Fruit fly (Drosophila melanogaster): ENCODE measurements around the gene CG44198.

Gene CG44198

dm6 chr2L:13160227-13160626, 41.3 kb upstream of the CG44198 start, which contains the start of gene kmg:
Gene kmg, plus strand, starts transcription at chr2L:13160527.
- TF ChIP-seq Abd-B (GFP tag; optimal IDR thresholded peaks at IDR 0.05) (no peak), sage (GFP tag; optimal IDR thresholded peaks at IDR 0.05) (no peak), CG9705 (GFP tag; optimal IDR thresholded peaks at IDR 0.05) (no peak), tai (GFP tag; optimal IDR thresholded peaks at IDR 0.05) (no peak), CG32264 (GFP tag; optimal IDR thresholded peaks at IDR 0.05) (no peak), dl (GFP tag; optimal IDR thresholded peaks at IDR 0.05; ENCODE audit: insufficient read depth in 1 of 2, partially characterized antibody in 2 of 2) (no peak), HLH106 (tag; optimal IDR thresholded peaks at IDR 0.05) (no peak), h (GFP tag; optimal IDR thresholded peaks at IDR 0.05) (no peak), Dif (GFP tag; optimal IDR thresholded peaks at IDR 0.05; ENCODE audit: partially characterized antibody) (no peak), ey (GFP tag; optimal IDR thresholded peaks at IDR 0.05) (no peak), Hr78 (GFP tag; optimal IDR thresholded peaks at IDR 0.05) (no peak), brk (GFP tag; optimal IDR thresholded peaks at IDR 0.05) (no peak), dsf (GFP tag; optimal IDR thresholded peaks at IDR 0.05; ENCODE audit: borderline replicate concordance) (no peak), Sp1 (GFP tag; optimal IDR thresholded peaks at IDR 0.05) (no peak), pan (optimal IDR thresholded peaks at IDR 0.05) (no peak), foxo (GFP tag; optimal IDR thresholded peaks at IDR 0.05) (no peak), lola (GFP tag; optimal IDR thresholded peaks at IDR 0.05) (no peak)

- TF ChIP-seq CrebA (GFP tag; optimal IDR thresholded peaks at IDR 0.05; ENCODE audit: borderline replicate concordance) (no peak), rgr (GFP tag; optimal IDR thresholded peaks at IDR 0.05) (no peak), Dif (GFP tag; optimal IDR thresholded peaks at IDR 0.05; ENCODE audit: partially characterized antibody) (no peak), psq (GFP tag; optimal IDR thresholded peaks at IDR 0.05) (no peak), lola (GFP tag; optimal IDR thresholded peaks at IDR 0.05) (no peak), Rel (GFP tag; optimal IDR thresholded peaks at IDR 0.05) (no peak), Rel (tag; optimal IDR thresholded peaks at IDR 0.05) (no peak), usp (GFP tag; optimal IDR thresholded peaks at IDR 0.05) (no peak), brk (GFP tag; optimal IDR thresholded peaks at IDR 0.05) (no peak), dl (GFP tag; optimal IDR thresholded peaks at IDR 0.05; ENCODE audit: insufficient read depth in 1 of 2, partially characterized antibody in 2 of 2) (no peak)
These were observed 39.6 kb upstream of the CG44198 start, which contains the start of gene Pk34A for dm6 chr2L:13158510-13158909. Gene Pk34A, plus strand, starts transcription at chr2L:13158810.

DNA sequence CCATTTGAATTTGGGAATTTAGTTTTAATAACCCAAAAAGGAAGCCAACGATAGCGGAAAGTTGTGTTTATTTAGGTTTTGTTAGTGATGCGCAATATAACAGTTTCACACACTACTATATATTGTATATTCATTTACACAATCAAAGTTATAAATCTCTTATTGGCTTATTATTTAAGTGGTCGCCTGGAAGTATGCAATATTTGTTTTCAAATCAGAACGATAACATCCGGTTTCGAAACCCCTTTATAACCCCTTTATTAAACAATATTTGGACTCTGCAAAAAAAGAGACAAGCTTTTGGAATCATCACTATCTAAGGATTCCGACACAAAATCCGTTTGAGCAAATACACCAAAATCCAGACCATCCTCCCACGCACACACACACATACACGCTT, 39.0 kb upstream of the CG44198 start:
- TF ChIP-seq HLH106 (tag; optimal IDR thresholded peaks at IDR 0.05) (peak; percentile 27), lola (GFP tag; optimal IDR thresholded peaks at IDR 0.05) (no peak), h (GFP tag; optimal IDR thresholded peaks at IDR 0.05) (peak; percentile 28), br (GFP tag; optimal IDR thresholded peaks at IDR 0.05) (no peak), sv (GFP tag; optimal IDR thresholded peaks at IDR 0.05) (no peak), Dif (GFP tag; optimal IDR thresholded peaks at IDR 0.05; ENCODE audit: partially characterized antibody) (no peak), Rel (GFP tag; optimal IDR thresholded peaks at IDR 0.05) (no peak), Rel (tag; optimal IDR thresholded peaks at IDR 0.05) (no peak), Myc (optimal IDR thresholded peaks at IDR 0.05) (peak; percentile 17), Abd-B (GFP tag; optimal IDR thresholded peaks at IDR 0.05) (no peak), Jra (GFP tag; optimal IDR thresholded peaks at IDR 0.05) (no peak), rgr (GFP tag; optimal IDR thresholded peaks at IDR 0.05) (peak; percentile 28), CG9705 (GFP tag; optimal IDR thresholded peaks at IDR 0.05) (no peak), N (GFP tag; optimal IDR thresholded peaks at IDR 0.05) (no peak), psq (GFP tag; optimal IDR thresholded peaks at IDR 0.05) (no peak), Sp1 (GFP tag; optimal IDR thresholded peaks at IDR 0.05) (no peak), Hr78 (GFP tag; optimal IDR thresholded peaks at IDR 0.05) (no peak), CG32264 (GFP tag; optimal IDR thresholded peaks at IDR 0.05) (no peak), dsf (GFP tag; optimal IDR thresholded peaks at IDR 0.05; ENCODE audit: borderline replicate concordance) (no peak), sage (GFP tag; optimal IDR thresholded peaks at IDR 0.05) (no peak), dmrt93B (GFP tag; optimal IDR thresholded peaks at IDR 0.05) (peak; percentile 5), dl (GFP tag; optimal IDR thresholded peaks at IDR 0.05; ENCODE audit: insufficient read depth in 1 of 2, partially characterized antibody in 2 of 2) (no peak), fru (GFP tag; optimal IDR thresholded peaks at IDR 0.05) (no peak), Hr83 (GFP tag; optimal IDR thresholded peaks at IDR 0.05; ENCODE audit: poor library complexity, severe bottlenecking) (no peak)

- no peak for TF ChIP-seq sv (GFP tag; optimal IDR thresholded peaks at IDR 0.05)
- peak; percentile 22 for TF ChIP-seq psq (GFP tag; optimal IDR thresholded peaks at IDR 0.05)
- TF ChIP-seq HLH106 (tag; optimal IDR thresholded peaks at IDR 0.05), result no peak
- no peak for TF ChIP-seq br (GFP tag; optimal IDR thresholded peaks at IDR 0.05)
- no peak for TF ChIP-seq rgr (GFP tag; optimal IDR thresholded peaks at IDR 0.05)
- no peak for TF ChIP-seq jim (GFP tag; optimal IDR thresholded peaks at IDR 0.05)
- no peak for TF ChIP-seq GATAd (GFP tag; optimal IDR thresholded peaks at IDR 0.05)
- TF ChIP-seq Myc (optimal IDR thresholded peaks at IDR 0.05), result no peak
- TF ChIP-seq h (GFP tag; optimal IDR thresholded peaks at IDR 0.05), result no peak
- no peak for TF ChIP-seq usp (GFP tag; optimal IDR thresholded peaks at IDR 0.05)
- TF ChIP-seq CG9705 (GFP tag; optimal IDR thresholded peaks at IDR 0.05), result no peak
- TF ChIP-seq dl (GFP tag; optimal IDR thresholded peaks at IDR 0.05; ENCODE audit: insufficient read depth in 1 of 2, partially characterized antibody in 2 of 2), result no peak
- no peak for TF ChIP-seq N (GFP tag; optimal IDR thresholded peaks at IDR 0.05)
- TF ChIP-seq foxo (GFP tag; optimal IDR thresholded peaks at IDR 0.05), result peak in 1 of 2 experiments; percentile 24
- TF ChIP-seq sage (GFP tag; optimal IDR thresholded peaks at IDR 0.05), result no peak
- TF ChIP-seq Dfd (GFP tag; optimal IDR thresholded peaks at IDR 0.05), result no peak
- peak; percentile 1 for TF ChIP-seq Sp1 (GFP tag; optimal IDR thresholded peaks at IDR 0.05)
- no peak for TF ChIP-seq pan (optimal IDR thresholded peaks at IDR 0.05)
These were observed 37.4 kb upstream of the CG44198 start for dm6 chr2L:13156349-13156748.
